Fruit fly (Drosophila melanogaster) whole organism, prepupa: ENCODE data around the gene Pli.

ENCODE experiments used
- CG9139 ChIP-seq: fragments of 200-800 bp; sonication (Bioruptor generic); optimal IDR thresholded peaks from 3 replicates; lab custom pipeline; 2017; ENCODE audit warnings: missing biosample characterization, mild to moderate bottlenecking, missing genetic modification characterization
- topi ChIP-seq: fragments of 200-800 bp; sonication (Bioruptor generic); optimal IDR thresholded peaks from 3 replicates; lab custom pipeline; 2016; ENCODE audit warnings: missing biosample characterization, missing genetic modification characterization

dm6 chr3R:23849599-23849998 lies 40.3 kb downstream of the Pli start:
- TF ChIP-seq topi (GFP tag; lab: Kevin White, UChicago) = no peak
- TF ChIP-seq CG9139 (GFP tag; lab: Kevin White, UChicago) = no peak
